Worm (Caenorhabditis elegans): ENCODE measurements around the gene C18D1.2.

Gene C18D1.2

ce11 chrII:10098428-10098827, 41.6 kb downstream of the C18D1.2 start:
- TF ChIP-seq pha-4 (GFP tag; IDR thresholded peaks at IDR 0.05) (peak; percentile 47; the same call in 1 of the 2 replicates), pha-4 (tag; optimal IDR thresholded peaks at IDR 0.05) (no peak), daf-16 (GFP tag; optimal IDR thresholded peaks at IDR 0.05) (no peak), daf-16 (tag; optimal IDR thresholded peaks at IDR 0.05) (peak; percentile 17), lin-38 (GFP tag; IDR thresholded peaks at IDR 0.05) (0 out of 2 replicates have a peak, but pooled peaks have one; percentile 25), unc-39 (tag; optimal IDR thresholded peaks at IDR 0.05) (no peak)

- TF ChIP-seq aha-1 (tag) (peak; percentile 96), ztf-11 (tag; optimal IDR thresholded peaks at IDR 0.05) (no peak)
Observed at ce11 chrII:10099072-10099471, 42.3 kb downstream of the C18D1.2 start.

- TF ChIP-seq dpl-1 (GFP tag; optimal IDR thresholded peaks at IDR 0.05) (peak; percentile 12), mes-2 (tag; optimal IDR thresholded peaks at IDR 0.05; ENCODE audit: poor library complexity, severe bottlenecking) (peak; percentile 64), madf-9 (GFP tag; conservative IDR thresholded peaks at IDR 0.05) (no peak), fkh-10 (GFP tag; optimal IDR thresholded peaks at IDR 0.05) (no peak), pha-4 (GFP tag; IDR thresholded peaks at IDR 0.05) (no peak), pha-4 (tag; optimal IDR thresholded peaks at IDR 0.05) (peak; percentile 65), nhr-6 (tag; optimal IDR thresholded peaks at IDR 0.05) (peak; percentile 65), lsy-2 (tag; optimal IDR thresholded peaks at IDR 0.05) (peak in 1 of 2 experiments; percentile 66), aly-2 (tag; optimal IDR thresholded peaks at IDR 0.05) (no peak), R02D3.7 (tag; optimal IDR thresholded peaks at IDR 0.05) (peak; percentile 38)
Observed at ce11 chrII:10099804-10100360, 43.1 kb downstream of the C18D1.2 start, which contains the start of the genes pas-7 and puf-12. Gene pas-7, minus strand, starts transcription at chrII:10099854. Gene puf-12, plus strand, starts transcription at chrII:10100310.

- TF ChIP-seq madf-5 (GFP tag; IDR thresholded peaks at IDR 0.05) (no peak), dve-1 (tag; optimal IDR thresholded peaks at IDR 0.05; ENCODE audit: insufficient read depth) (no peak), mdl-1 (tag; optimal IDR thresholded peaks at IDR 0.05) (no peak), ceh-62 (tag; optimal IDR thresholded peaks at IDR 0.05) (no peak), F44E2.7 (GFP tag; IDR thresholded peaks at IDR 0.05) (no peak), saeg-2 (GFP tag; IDR thresholded peaks at IDR 0.05) (no peak), madf-9 (GFP tag; conservative IDR thresholded peaks at IDR 0.05) (no peak)
Observed at ce11 chrII:10103212-10103611, 46.4 kb downstream of the C18D1.2 start.

ce11 chrII:10105604-10106003, 48.8 kb downstream of the C18D1.2 start, which contains the start of gene ZK945.4:
Gene ZK945.4, minus strand, starts transcription at chrII:10105704.
- TF ChIP-seq ceh-32 (tag; optimal IDR thresholded peaks at IDR 0.05; ENCODE audit: poor library complexity): no peak
- TF ChIP-seq F10B5.3 (tag; optimal IDR thresholded peaks at IDR 0.05): no peak
- no peak for TF ChIP-seq nhr-41 (GFP tag; IDR thresholded peaks at IDR 0.05)
- TF ChIP-seq daf-12 (tag; optimal IDR thresholded peaks at IDR 0.05): no peak
- no peak for TF ChIP-seq lin-29 (GFP tag; IDR thresholded peaks at IDR 0.05)
- no peak for TF ChIP-seq lin-1 (GFP tag; IDR thresholded peaks at IDR 0.05)
- no peak for TF ChIP-seq F49E8.2 (tag; optimal IDR thresholded peaks at IDR 0.05; ENCODE audit: borderline replicate concordance)
- TF ChIP-seq zag-1 (tag; optimal IDR thresholded peaks at IDR 0.05): no peak
- no peak for TF ChIP-seq madf-9 (GFP tag; conservative IDR thresholded peaks at IDR 0.05)
- TF ChIP-seq sdz-12 (GFP tag; optimal IDR thresholded peaks at IDR 0.05): no peak
- TF ChIP-seq gei-8 (GFP tag; optimal IDR thresholded peaks at IDR 0.05): no peak
- TF ChIP-seq php-3 (GFP tag; IDR thresholded peaks at IDR 0.05): no peak
- no peak for TF ChIP-seq zfp-3 (GFP tag; conservative IDR thresholded peaks at IDR 0.05)
- no peak for TF ChIP-seq cey-2 (tag; optimal IDR thresholded peaks at IDR 0.05; ENCODE audit: borderline replicate concordance, insufficient read depth)
- TF ChIP-seq T20F7.1 (GFP tag; optimal IDR thresholded peaks at IDR 0.05): no peak
- no peak for TF ChIP-seq F44E2.7 (GFP tag; IDR thresholded peaks at IDR 0.05)
- no peak for TF ChIP-seq ceh-62 (tag; optimal IDR thresholded peaks at IDR 0.05)
- TF ChIP-seq tra-1 (GFP tag; IDR thresholded peaks at IDR 0.05): no peak
